Fruit fly (Drosophila melanogaster) whole organism, embryonic: ENCODE data around the gene awd.

Experiments used
- Awh ChIP-seq: fragments of 200-800 bp; sonication (Bioruptor generic); IDR thresholded peaks from 2 replicates; pipeline ENCODE4, ENCODE4 v1.3.6; 2022; ENCODE audit warnings: missing biosample characterization, missing genetic modification characterization
- Bgb ChIP-seq: fragments of 200-800 bp; sonication (Bioruptor generic); IDR thresholded peaks from 2 replicates; pipeline ENCODE4 v1.3.6; 2022; ENCODE audit warnings: missing biosample characterization, missing genetic modification characterization; ENCODE audit not compliant: partially characterized antibody
- CG12391 ChIP-seq: fragments of 200-800 bp; sonication (Bioruptor generic); optimal IDR thresholded peaks from 3 replicates; lab custom pipeline; 2018; ENCODE audit warnings: missing biosample characterization, mild to moderate bottlenecking, missing genetic modification characterization, moderate library complexity
- CG13424 ChIP-seq: fragments of 200-800 bp; sonication (Bioruptor generic); optimal IDR thresholded peaks from 2 replicates; lab custom pipeline; 2019; ENCODE audit warnings: missing biosample characterization, mild to moderate bottlenecking, missing genetic modification characterization, moderate library complexity
- CG13894 ChIP-seq: fragments of 200-800 bp; sonication (Bioruptor generic); optimal IDR thresholded peaks from 3 replicates; lab custom pipeline; 2018; ENCODE audit warnings: missing biosample characterization, mild to moderate bottlenecking, missing genetic modification characterization, moderate library complexity
- CG14441 ChIP-seq: fragments of 200-800 bp; sonication (Bioruptor generic); IDR thresholded peaks from 2 replicates; pipeline ENCODE4 v1.3.6; 2022; ENCODE audit warnings: missing biosample characterization, missing genetic modification characterization
- CG14860 ChIP-seq: fragments of 200-800 bp; sonication (Bioruptor generic); IDR thresholded peaks from 3 replicates; pipeline ENCODE4 v1.3.6; 2022; ENCODE audit warnings: missing biosample characterization, missing genetic modification characterization; ENCODE audit not compliant: partially characterized antibody
- CG15073 ChIP-seq: fragments of 200-800 bp; sonication (Bioruptor generic); optimal IDR thresholded peaks from 2 replicates; lab custom pipeline; 2016; ENCODE audit warnings: missing biosample characterization, missing genetic modification characterization
- CG16863 ChIP-seq: fragments of 200-800 bp; sonication (Bioruptor generic); optimal IDR thresholded peaks from 3 replicates; lab custom pipeline; 2016; ENCODE audit warnings: missing biosample characterization, missing genetic modification characterization
- CG32772 ChIP-seq: fragments of 200-800 bp; sonication (Bioruptor generic); IDR thresholded peaks from 2 replicates; pipeline ENCODE4 v1.3.6; 2022; ENCODE audit warnings: missing biosample characterization, missing genetic modification characterization
- CG3838 ChIP-seq: fragments of 200-800 bp; sonication (Bioruptor generic); optimal IDR thresholded peaks from 3 replicates; lab custom pipeline; 2016; ENCODE audit warnings: missing biosample characterization, missing genetic modification characterization
- CG5180 ChIP-seq: fragments of 200-800 bp; sonication (Bioruptor generic); optimal IDR thresholded peaks from 3 replicates; lab custom pipeline; 2017; ENCODE audit warnings: missing biosample characterization, missing genetic modification characterization, mild to moderate bottlenecking, moderate library complexity, missing genetic modification reagents
- CG6175 ChIP-seq: fragments of 200-800 bp; sonication (Bioruptor generic); IDR thresholded peaks from 3 replicates; pipeline ENCODE4 v1.3.6; 2022; ENCODE audit warnings: missing biosample characterization, missing genetic modification characterization
- CG7271 ChIP-seq: fragments of 200-800 bp; sonication (Bioruptor generic); optimal IDR thresholded peaks from 2 replicates; lab custom pipeline; 2018; ENCODE audit warnings: missing biosample characterization, mild to moderate bottlenecking, missing genetic modification characterization, moderate library complexity
- CG9215 ChIP-seq: fragments of 200-800 bp; sonication (Bioruptor generic); IDR thresholded peaks from 2 replicates; pipeline ENCODE4 v1.3.6; 2022; ENCODE audit warnings: missing biosample characterization, missing genetic modification characterization
- CG9797 ChIP-seq: fragments of 200-800 bp; sonication (Bioruptor generic); optimal IDR thresholded peaks from 3 replicates; lab custom pipeline; 2018; ENCODE audit warnings: missing biosample characterization, mild to moderate bottlenecking, missing genetic modification characterization
- Deaf1 ChIP-seq: fragments of 200-800 bp; optimal IDR thresholded peaks from 3 replicates; lab custom pipeline; 2019; ENCODE audit warnings: missing biosample characterization, mild to moderate bottlenecking, missing genetic modification characterization, moderate library complexity
- Dfd ChIP-seq, 2 experiments: fragments of >200 bp; optimal IDR thresholded peaks; 2 replicates each; lab custom pipeline; 2017; ENCODE audit warnings: missing biosample characterization in 2 of 2, missing genetic modification characterization in 2 of 2
- Drgx ChIP-seq: fragments of 200-800 bp; sonication (Bioruptor generic); IDR thresholded peaks from 2 replicates; pipeline ENCODE4 v1.3.6; 2022; ENCODE audit warnings: missing biosample characterization, missing genetic modification characterization
- Gsc ChIP-seq: fragments of 200-800 bp; sonication (Bioruptor generic); IDR thresholded peaks from 2 replicates; pipeline ENCODE4 v1.3.6; 2022; ENCODE audit warnings: missing biosample characterization, missing genetic modification characterization
- Hmr ChIP-seq: fragments of 200-800 bp; sonication (Bioruptor generic); optimal IDR thresholded peaks from 3 replicates; lab custom pipeline; 2017; ENCODE audit warnings: mild to moderate bottlenecking, missing biosample characterization, missing genetic modification reagents, missing genetic modification characterization
- Hr51 ChIP-seq, 2 experiments: fragments of 200-800 bp; sonication (Bioruptor generic); optimal IDR thresholded peaks; 2 replicates in 1 of 2; 3 replicates in 1 of 2; lab custom pipeline; 2016 to 2018; ENCODE audit warnings: missing biosample characterization in 2 of 2, missing genetic modification characterization in 2 of 2, mild to moderate bottlenecking in 1 of 2, moderate library complexity in 1 of 2
- Max ChIP-seq: fragments of 200-800 bp; sonication (Bioruptor generic); optimal IDR thresholded peaks from 2 replicates; lab custom pipeline; 2016; ENCODE audit warnings: missing biosample characterization, mild to moderate bottlenecking, missing genetic modification characterization
- Med ChIP-seq: fragments of 200-800 bp; sonication (Bioruptor generic); peaks from one replicate; lab custom pipeline; 2016; ENCODE audit warnings: missing biosample characterization, missing genetic modification characterization, mild to moderate bottlenecking, inconsistent platforms, moderate library complexity
- NC2β ChIP-seq: fragments of 200-800 bp; sonication (Bioruptor generic); optimal IDR thresholded peaks from 2 replicates; lab custom pipeline; 2016; ENCODE audit warnings: missing biosample characterization, missing genetic modification characterization
- Opbp ChIP-seq: fragments of 200-800 bp; sonication (Bioruptor generic); IDR thresholded peaks from 3 replicates; pipeline ENCODE4 v1.3.6; 2022; ENCODE audit warnings: missing biosample characterization, missing genetic modification characterization; ENCODE audit not compliant: partially characterized antibody
- Ptx1 ChIP-seq: fragments of 200-800 bp; sonication (Bioruptor generic); IDR thresholded peaks from 2 replicates; pipeline ENCODE4 v1.3.6; 2022; ENCODE audit warnings: missing biosample characterization, missing genetic modification characterization
- Sry-δ ChIP-seq: fragments of 200-800 bp; sonication (Bioruptor generic); optimal IDR thresholded peaks from 2 replicates; lab custom pipeline; 2016; ENCODE audit warnings: missing biosample characterization, missing genetic modification characterization
- ab ChIP-seq: fragments of 200-800 bp; sonication (Bioruptor generic); optimal IDR thresholded peaks from 2 replicates; lab custom pipeline; 2016; ENCODE audit warnings: missing biosample characterization, missing genetic modification characterization
- aop ChIP-seq: fragments of 200-800 bp; sonication (Bioruptor generic); IDR thresholded peaks from 2 replicates; pipeline ENCODE4 v1.3.6; 2022; ENCODE audit warnings: missing biosample characterization, missing genetic modification characterization
- br ChIP-seq: fragments of >200 bp; optimal IDR thresholded peaks from 2 replicates; lab custom pipeline; 2017
- cad ChIP-seq: fragments of >200 bp; optimal IDR thresholded peaks from 2 replicates; lab custom pipeline; 2017; ENCODE audit warnings: missing biosample characterization, missing genetic modification characterization
- chm ChIP-seq: fragments of 200-800 bp; sonication (Bioruptor generic); IDR thresholded peaks from 2 replicates; pipeline ENCODE4 v1.3.6; 2022; ENCODE audit warnings: missing biosample characterization, missing genetic modification characterization
- danr ChIP-seq: fragments of 200-800 bp; sonication (Bioruptor generic); IDR thresholded peaks from 2 replicates; pipeline ENCODE4 v1.3.6; 2022; ENCODE audit warnings: missing biosample characterization, missing genetic modification characterization
- ken ChIP-seq: fragments of 200-800 bp; sonication (Bioruptor generic); IDR thresholded peaks from 3 replicates; pipeline ENCODE4 v1.3.6; 2022; ENCODE audit warnings: missing biosample characterization, missing genetic modification characterization
- lov ChIP-seq, 2 experiments: fragments of 200-800 bp in 1 of 2; fragments of >200 bp in 1 of 2; sonication (Bioruptor generic) in 1 of 2; IDR thresholded peaks in 1 of 2; optimal IDR thresholded peaks in 1 of 2; 2 replicates in 1 of 2; 3 replicates in 1 of 2; pipeline versions ENCODE4 v1.3.6 to Lab custom; 2017 to 2022; ENCODE audit warnings: missing biosample characterization in 1 of 2, missing genetic modification characterization in 1 of 2
- nerfin-2 ChIP-seq: fragments of 200-800 bp; sonication (Bioruptor generic); IDR thresholded peaks from 2 replicates; pipeline ENCODE4 v1.3.6; 2022; ENCODE audit warnings: missing biosample characterization, missing genetic modification characterization; ENCODE audit not compliant: partially characterized antibody
- oc ChIP-seq: fragments of 200-800 bp; sonication (Bioruptor generic); optimal IDR thresholded peaks from 2 replicates; lab custom pipeline; 2018; ENCODE audit warnings: missing biosample characterization, mild to moderate bottlenecking, missing genetic modification characterization, moderate library complexity
- otp ChIP-seq: fragments of 200-800 bp; sonication (Bioruptor generic); IDR thresholded peaks from 3 replicates; pipeline ENCODE4, ENCODE4 v1.3.6; 2022; ENCODE audit warnings: missing biosample characterization, missing genetic modification characterization
- pan ChIP-seq, 4 experiments: fragments of >200 bp in 3 of 4; fragments of 200-800 bp in 1 of 4; sonication (Bioruptor generic) in 1 of 4; optimal IDR thresholded peaks in 3 of 4; IDR thresholded peaks in 1 of 4; 2 replicates each; pipeline versions ENCODE4 v1.3.6 to Lab custom; 2017 to 2022; ENCODE audit warnings: missing biosample characterization in 2 of 4, missing genetic modification characterization in 2 of 4, mixed read lengths in 1 of 4
- pho ChIP-seq: fragments of 200-800 bp; sonication (Bioruptor generic); optimal IDR thresholded peaks from 2 replicates; lab custom pipeline; 2016; ENCODE audit warnings: missing biosample characterization, missing genetic modification characterization
- pros ChIP-seq: fragments of 200-800 bp; sonication (Bioruptor generic); optimal IDR thresholded peaks from 3 replicates; lab custom pipeline; 2019; ENCODE audit warnings: missing biosample characterization, mild to moderate bottlenecking, missing genetic modification characterization, moderate library complexity
- row ChIP-seq: fragments of 200-800 bp; sonication (Bioruptor generic); IDR thresholded peaks from 3 replicates; pipeline ENCODE4 v1.3.6; 2022; ENCODE audit warnings: missing biosample characterization, missing genetic modification characterization
- sens-2 ChIP-seq: fragments of 200-800 bp; sonication (Bioruptor generic); IDR thresholded peaks from 2 replicates; pipeline ENCODE4 v1.3.6; 2022; ENCODE audit warnings: missing biosample characterization, missing genetic modification characterization
- sna ChIP-seq: fragments of 200-800 bp; sonication (Bioruptor generic); IDR thresholded peaks from 2 replicates; pipeline ENCODE4 v1.3.6; 2022; ENCODE audit warnings: missing biosample characterization, missing genetic modification characterization; ENCODE audit not compliant: partially characterized antibody
- sqz ChIP-seq: fragments of 200-800 bp; sonication (Bioruptor generic); optimal IDR thresholded peaks from 3 replicates; lab custom pipeline; 2018; ENCODE audit warnings: missing biosample characterization, mild to moderate bottlenecking, missing genetic modification characterization
- stc ChIP-seq: fragments of 200-800 bp; sonication (Bioruptor generic); IDR thresholded peaks from 2 replicates; pipeline ENCODE4 v1.3.6; 2022; ENCODE audit warnings: missing biosample characterization, missing genetic modification characterization

Gene awd

DNA sequence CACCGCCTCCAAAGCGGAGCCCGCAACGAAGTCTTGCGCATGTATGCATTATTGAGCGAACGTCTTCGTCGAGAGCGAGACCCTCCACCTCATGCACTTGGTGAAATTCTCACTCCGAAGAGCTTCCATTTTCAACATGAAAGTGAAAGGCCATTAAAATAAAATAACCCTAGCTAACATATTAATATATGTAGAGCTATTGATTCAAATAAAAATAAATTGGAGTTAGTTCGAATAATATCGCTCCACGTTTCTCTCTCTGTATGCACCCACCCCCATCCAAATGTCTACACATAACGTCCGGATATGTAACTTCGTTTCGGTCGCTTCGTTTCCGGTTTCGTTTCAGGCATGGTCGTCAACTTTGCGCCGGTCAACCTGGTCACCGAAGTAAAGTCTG, 4.6 kb downstream of the awd start (continued):
- TF ChIP-seq CG32772 (peak; percentile 10; the same call in 1 of the 2 replicates), chm (GFP tag; lab: Robert Waterston, UW) (no peak), Awh (no peak), Max (GFP tag; lab: Kevin White, UChicago) (no peak), sens-2 (GFP tag; lab: Robert Waterston, UW) (no peak), CG9215 (GFP tag; lab: Robert Waterston, UW) (no peak), oc (tag; lab: Kevin White, UChicago) (no peak), Drgx (GFP tag; lab: Robert Waterston, UW) (peak; percentile 34; the same call in 1 of the 2 replicates), Sry-δ (GFP tag; lab: Kevin White, UChicago) (no peak), NC2β (GFP tag; lab: Kevin White, UChicago) (no peak), Deaf1 (tag; lab: Kevin White, UChicago) (peak; percentile 21), otp (GFP tag; lab: Robert Waterston, UW) (no peak), CG3838 (no peak), sqz (GFP tag; lab: Kevin White, UChicago) (no peak), pros (GFP tag; lab: Kevin White, UChicago) (no peak), CG7271 (tag; lab: Kevin White, UChicago) (no peak), CG16863 (GFP tag; lab: Kevin White, UChicago) (no peak), CG6175 (no peak), ken (GFP tag; lab: Robert Waterston, UW) (no peak), lov (optimal IDR thresholded peaks at IDR 0.05; lab: Kevin White, UChicago) (no peak), lov (GFP tag; IDR thresholded peaks at IDR 0.05; lab: Robert Waterston, UW) (no peak), Hmr (no peak), Ptx1 (0 out of 2 replicates have a peak, but pooled peaks have one; percentile 11), Gsc (GFP tag; lab: Robert Waterston, UW) (no peak), row (peak; percentile 20; the same call in 1 of the 3 replicates), Dfd (GFP tag; optimal IDR thresholded peaks at IDR 0.05; lab: Kevin White, UChicago) (no peak), Opbp (GFP tag; lab: Robert Waterston, UW) (no peak), cad (GFP tag; lab: Kevin White, UChicago) (no peak), CG5180 (GFP tag; lab: Kevin White, UChicago) (no peak), br (lab: Kevin White, UChicago) (no peak), nerfin-2 (GFP tag; lab: Robert Waterston, UW) (no peak), sna (no peak), Bgb (GFP tag; lab: Robert Waterston, UW) (no peak), CG14860 (GFP tag; lab: Robert Waterston, UW) (no peak), CG15073 (no peak), CG12391 (tag; lab: Kevin White, UChicago) (no peak), CG13424 (tag; lab: Kevin White, UChicago) (no peak), Hr51 (GFP tag; optimal IDR thresholded peaks at IDR 0.05; lab: Kevin White, UChicago) (no peak), CG14441 (GFP tag; lab: Robert Waterston, UW) (no peak), Med (GFP tag; lab: Kevin White, UChicago) (peak; percentile 37), CG13894 (tag; lab: Kevin White, UChicago) (no peak), pan (optimal IDR thresholded peaks at IDR 0.05; lab: Kevin White, UChicago) (no peak), pan (GFP tag; optimal IDR thresholded peaks at IDR 0.05 in 1 of 2, IDR thresholded peaks at IDR 0.05 in 1 of 2) (peak in 1 of 2 experiments; percentile 19), stc (no peak), danr (GFP tag; lab: Robert Waterston, UW) (no peak), CG9797 (GFP tag; lab: Kevin White, UChicago) (no peak), aop (GFP tag; lab: Robert Waterston, UW) (no peak), ab (no peak), pho (GFP tag; lab: Kevin White, UChicago) (no peak)
